Worm (Caenorhabditis elegans) whole organism, L1 larva: ENCODE data around the gene ZK185.3.

ENCODE experiments used
- C04F5.9 ChIP-seq: sonication (generic microtip); optimal IDR thresholded peaks from 2 replicates; lab custom pipeline; 2016; ENCODE audit warnings: missing genetic modification characterization, missing compliant biosample characterization
- F16B12.6 ChIP-seq: fragments of 150-350 bp; optimal IDR thresholded peaks from 2 replicates; lab custom pipeline; 2014; ENCODE audit warnings: missing biosample characterization, missing genetic modification characterization
- alr-1 ChIP-seq: fragments of 200-800 bp; sonication (Bioruptor generic); optimal IDR thresholded peaks from 2 replicates; lab custom pipeline; 2018; ENCODE audit warnings: borderline replicate concordance, mild to moderate bottlenecking, missing genetic modification characterization, missing compliant biosample characterization
- aly-2 ChIP-seq: fragments of 150-350 bp; optimal IDR thresholded peaks from 2 replicates; lab custom pipeline; 2014; ENCODE audit warnings: missing biosample characterization, missing genetic modification characterization
- blmp-1 ChIP-seq: fragments of 150-350 bp; optimal IDR thresholded peaks from 2 replicates; lab custom pipeline; 2014; ENCODE audit warnings: missing biosample characterization, missing genetic modification characterization
- ceh-90 ChIP-seq: sonication (generic microtip); optimal IDR thresholded peaks from 2 replicates; lab custom pipeline; 2016; ENCODE audit warnings: missing genetic modification characterization, missing compliant biosample characterization
- egl-27 ChIP-seq, 2 experiments: fragments of 150-350 bp in 1 of 2; sonication (generic microtip); optimal IDR thresholded peaks; 3 replicates each; lab custom pipeline; 2017 to 2018; ENCODE audit warnings: missing biosample characterization in 2 of 2, missing genetic modification characterization in 2 of 2, missing genetic modification reagents in 2 of 2
- elt-2 ChIP-seq: sonication (generic microtip); optimal IDR thresholded peaks from 2 replicates; lab custom pipeline; 2016; ENCODE audit warnings: missing genetic modification characterization, mild to moderate bottlenecking, inconsistent platforms, missing compliant biosample characterization, missing genetic modification reagents
- fkh-10 ChIP-seq: sonication (generic microtip); optimal IDR thresholded peaks from 2 replicates; lab custom pipeline; 2017; ENCODE audit warnings: missing biosample characterization, missing genetic modification reagents, missing genetic modification characterization
- fkh-4 ChIP-seq: sonication (generic microtip); optimal IDR thresholded peaks from 2 replicates; lab custom pipeline; 2016; ENCODE audit warnings: missing compliant biosample characterization, missing genetic modification characterization, borderline replicate concordance
- grh-1 ChIP-seq: fragments of 200-800 bp; sonication (Bioruptor generic); IDR thresholded peaks from 2 replicates; pipeline ENCODE4 v1.3.6; 2022; ENCODE audit warnings: missing genetic modification reagents, missing genetic modification characterization, missing compliant biosample characterization
- hpl-2 ChIP-seq: fragments of 150-350 bp; optimal IDR thresholded peaks from 2 replicates; lab custom pipeline; 2014; ENCODE audit warnings: missing biosample characterization, missing genetic modification reagents, missing genetic modification characterization
- isw-1 ChIP-seq: fragments of 200-800 bp; sonication (Bioruptor generic); IDR thresholded peaks from 2 replicates; pipeline ENCODE4 v1.3.6; 2022; ENCODE audit warnings: missing genetic modification characterization, missing compliant biosample characterization
- jun-1 ChIP-seq: fragments of 150-350 bp; optimal IDR thresholded peaks from 2 replicates; lab custom pipeline; 2014; ENCODE audit warnings: missing biosample characterization, missing genetic modification reagents, missing genetic modification characterization
- lin-35 ChIP-seq, 2 experiments: fragments of 150-350 bp; optimal IDR thresholded peaks; 2 replicates each; lab custom pipeline; 2014; ENCODE audit warnings: missing biosample characterization in 2 of 2, missing genetic modification characterization in 2 of 2, missing genetic modification reagents in 2 of 2
- mdl-1 ChIP-seq, 2 experiments: fragments of 150-350 bp; optimal IDR thresholded peaks; 2 replicates each; lab custom pipeline; 2014 to 2017; ENCODE audit warnings: missing biosample characterization in 2 of 2, missing genetic modification characterization in 2 of 2, inconsistent platforms in 1 of 2
- nhr-11 ChIP-seq: fragments of 150-350 bp; optimal IDR thresholded peaks from 2 replicates; lab custom pipeline; 2014; ENCODE audit warnings: missing biosample characterization, missing genetic modification characterization
- nhr-20 ChIP-seq: sonication (generic microtip); optimal IDR thresholded peaks from 2 replicates; lab custom pipeline; 2016; ENCODE audit warnings: mild to moderate bottlenecking, missing genetic modification characterization, missing compliant biosample characterization
- nhr-71 ChIP-seq: sonication (generic microtip); optimal IDR thresholded peaks from 2 replicates; lab custom pipeline; 2016; ENCODE audit warnings: mild to moderate bottlenecking, missing genetic modification characterization, moderate library complexity, missing compliant biosample characterization
- nhr-76 ChIP-seq: sonication (generic microtip); optimal IDR thresholded peaks from 2 replicates; lab custom pipeline; 2017; ENCODE audit warnings: missing biosample characterization, missing genetic modification characterization
- nhr-85 ChIP-seq: sonication (generic microtip); peaks from one replicate; lab custom pipeline; 2016; ENCODE audit warnings: missing genetic modification characterization, inconsistent platforms, missing compliant biosample characterization
- nhr-90 ChIP-seq: sonication (generic microtip); optimal IDR thresholded peaks from 2 replicates; lab custom pipeline; 2016; ENCODE audit warnings: mild to moderate bottlenecking, missing genetic modification characterization, missing compliant biosample characterization; ENCODE audit not compliant: poor library complexity
- pag-3 ChIP-seq: sonication (generic microtip); optimal IDR thresholded peaks from 2 replicates; lab custom pipeline; 2017; ENCODE audit warnings: missing genetic modification characterization, mild to moderate bottlenecking, missing compliant biosample characterization, antibody characterized with exemption, borderline replicate concordance; ENCODE audit not compliant: insufficient read depth
- swsn-7 ChIP-seq: sonication (generic microtip); optimal IDR thresholded peaks from 2 replicates; lab custom pipeline; 2016; ENCODE audit warnings: missing genetic modification characterization, missing compliant biosample characterization
- tbx-2 ChIP-seq: sonication (generic microtip); optimal IDR thresholded peaks from 2 replicates; lab custom pipeline; 2016; ENCODE audit warnings: missing genetic modification characterization, missing compliant biosample characterization
- unc-62 ChIP-seq: fragments of 150-350 bp; optimal IDR thresholded peaks from 2 replicates; lab custom pipeline; 2014; ENCODE audit warnings: missing biosample characterization, missing genetic modification reagents, missing genetic modification characterization
- unc-86 ChIP-seq: sonication (generic microtip); optimal IDR thresholded peaks from 2 replicates; lab custom pipeline; 2016; ENCODE audit warnings: missing genetic modification characterization, missing compliant biosample characterization
- vab-15 ChIP-seq: sonication (generic microtip); optimal IDR thresholded peaks from 2 replicates; lab custom pipeline; 2017; ENCODE audit warnings: missing genotype, mild to moderate bottlenecking, missing genetic modification characterization, missing compliant biosample characterization
- zag-1 ChIP-seq: fragments of 150-350 bp; optimal IDR thresholded peaks from 2 replicates; lab custom pipeline; 2014; ENCODE audit warnings: missing biosample characterization, missing genetic modification characterization
- zip-4 ChIP-seq: fragments of 200-800 bp; sonication (Bioruptor generic); optimal IDR thresholded peaks from 2 replicates; lab custom pipeline; 2018; ENCODE audit warnings: mild to moderate bottlenecking, missing genetic modification characterization, moderate library complexity, missing compliant biosample characterization
- ztf-11 ChIP-seq, 2 experiments: sonication (generic microtip); optimal IDR thresholded peaks; 2 replicates each; lab custom pipeline; 2016 to 2017; ENCODE audit warnings: missing genetic modification characterization in 2 of 2, missing biosample characterization in 1 of 2, missing compliant biosample characterization in 1 of 2

The ZK185.3 gene

DNA sequence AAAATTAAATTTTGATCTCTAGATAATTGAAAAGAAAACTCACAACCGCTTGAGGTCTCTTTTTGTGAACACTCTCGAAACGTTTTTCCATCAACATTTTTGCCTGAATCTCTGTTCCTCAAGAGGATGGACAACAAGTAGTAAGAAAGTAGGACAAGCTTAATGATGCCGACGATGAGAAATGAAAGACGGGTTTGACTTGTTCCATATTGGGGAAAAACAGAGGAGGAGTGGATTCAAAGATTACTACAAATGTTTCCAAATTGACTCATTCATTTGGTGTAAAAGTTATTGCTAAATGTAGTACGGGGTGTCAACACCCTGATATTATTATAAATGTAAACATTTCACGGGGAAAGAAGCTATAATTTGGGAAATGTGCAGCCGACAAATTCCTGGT, 2.8 kb upstream of the ZK185.3 start, which contains the start of gene ZK185.4:
Gene ZK185.4 (minus strand): TSS at position 101 of the 400 bp plus-strand sequence.
- TF ChIP-seq jun-1 (tag; lab: Kevin White, UChicago) (no peak), alr-1 (no peak), zag-1 (tag; lab: Kevin White, UChicago) (no peak), tbx-2 (tag; lab: Kevin White, UChicago) (no peak), nhr-90 (tag; lab: Kevin White, UChicago) (no peak), grh-1 (GFP tag; lab: Robert Waterston, UW) (no peak), fkh-4 (tag; lab: Kevin White, UChicago) (no peak), swsn-7 (no peak), unc-86 (tag; lab: Kevin White, UChicago) (no peak), C04F5.9 (tag; lab: Kevin White, UChicago) (no peak)
- TF ChIP-seq, all 84 proteins: peak for 0

DNA sequence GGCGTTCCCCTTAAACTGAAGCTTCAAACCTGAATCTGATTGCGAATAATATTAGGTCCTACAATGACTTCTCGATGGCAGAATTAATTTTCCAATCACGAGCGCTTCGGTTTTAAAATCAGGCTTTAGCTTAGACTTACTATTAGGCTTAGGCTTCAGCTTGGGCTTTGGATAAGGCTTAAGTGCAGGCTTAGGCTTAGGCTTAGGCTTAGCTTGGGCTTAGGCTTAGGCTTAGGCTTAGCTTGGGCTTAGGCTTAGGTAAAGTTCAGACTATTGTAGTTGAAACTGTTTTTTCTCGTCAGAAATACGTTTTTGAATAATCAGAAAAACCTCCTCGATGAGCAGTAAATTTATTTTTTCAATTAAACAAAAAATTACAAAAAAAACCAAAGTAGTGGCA, 3.5 kb downstream of the ZK185.3 start:
- TF ChIP-seq tbx-2 (tag; lab: Kevin White, UChicago) = no peak
- no peak for TF ChIP-seq unc-86 (tag; lab: Kevin White, UChicago)
- TF ChIP-seq nhr-11 (tag; lab: Kevin White, UChicago) = no peak
- TF ChIP-seq lin-35 (GFP tag; optimal IDR thresholded peaks at IDR 0.05; lab: Kevin White, UChicago) = no peak
- no peak for TF ChIP-seq pag-3 (tag; lab: Kevin White, UChicago)
- TF ChIP-seq isw-1 (GFP tag; lab: Robert Waterston, UW) = no peak
- TF ChIP-seq nhr-76 = no peak
- no peak for TF ChIP-seq ztf-11 (tag; optimal IDR thresholded peaks at IDR 0.05; lab: Kevin White, UChicago)
- TF ChIP-seq ceh-90 (tag; lab: Kevin White, UChicago) = no peak
- TF ChIP-seq egl-27 (tag; optimal IDR thresholded peaks at IDR 0.05; lab: Kevin White, UChicago) = no peak
- no peak for TF ChIP-seq zip-4 (GFP tag; lab: Kevin White, UChicago)
- TF ChIP-seq vab-15 (tag; lab: Kevin White, UChicago) = no peak

DNA sequence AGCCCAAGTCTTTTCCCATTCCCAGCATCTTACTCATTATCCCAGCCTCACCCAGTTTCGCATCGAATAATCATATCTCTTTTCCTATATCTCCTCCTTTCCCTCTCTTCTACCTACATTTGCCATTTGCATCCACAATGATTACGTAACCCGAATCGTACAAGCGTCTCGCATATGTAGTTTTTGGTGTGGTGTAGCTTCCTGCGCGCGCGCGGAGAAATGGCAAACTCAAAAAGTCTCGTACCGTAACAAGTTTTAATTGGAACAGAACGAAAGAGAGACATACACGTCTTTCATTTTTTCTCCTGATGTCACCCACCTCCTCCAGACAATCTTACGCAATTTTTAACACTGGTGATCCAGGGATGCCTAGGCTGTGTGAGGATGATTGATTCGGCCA, 4.2 kb downstream of the ZK185.3 start:
- peak; percentile 59 for TF ChIP-seq blmp-1 (tag; lab: Kevin White, UChicago)
- TF ChIP-seq fkh-10 = no peak
- TF ChIP-seq, all 84 proteins: peak for 1

DNA sequence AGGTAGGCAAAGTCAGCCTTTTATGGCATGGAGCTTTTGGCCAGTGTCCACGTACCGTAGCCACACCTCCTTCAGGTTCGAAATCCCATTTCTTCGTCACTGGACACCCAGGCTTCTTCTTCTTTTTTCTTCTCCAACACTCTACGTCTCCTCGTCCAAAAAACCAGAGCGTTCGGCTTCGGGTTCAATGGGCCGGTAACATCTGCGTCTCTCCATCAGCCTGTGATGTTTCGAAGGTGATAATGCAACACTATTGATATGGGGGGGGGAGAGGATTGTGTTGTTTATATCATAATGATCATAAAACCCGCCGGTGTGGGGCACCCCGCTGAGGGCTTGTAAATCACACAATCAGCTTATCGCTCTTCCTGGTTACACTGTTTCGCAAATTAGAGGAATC, 5.3 kb downstream of the ZK185.3 start, which contains the start of gene ZK180.6:
Gene ZK180.6 (minus strand): TSS at position 101 of the 400 bp plus-strand sequence.
- TF ChIP-seq unc-62 (GFP tag; lab: Kevin White, UChicago) = no peak
- no peak for TF ChIP-seq zip-4 (GFP tag; lab: Kevin White, UChicago)
- no peak for TF ChIP-seq elt-2
- no peak for TF ChIP-seq jun-1 (tag; lab: Kevin White, UChicago)
- no peak for TF ChIP-seq blmp-1 (tag; lab: Kevin White, UChicago)
- no peak for TF ChIP-seq hpl-2
- no peak for TF ChIP-seq aly-2
- no peak for TF ChIP-seq mdl-1 (tag; optimal IDR thresholded peaks at IDR 0.05; lab: Kevin White, UChicago)
- no peak for TF ChIP-seq nhr-71 (tag; lab: Kevin White, UChicago)
- TF ChIP-seq vab-15 (tag; lab: Kevin White, UChicago) = no peak
- TF ChIP-seq F16B12.6 = no peak

DNA sequence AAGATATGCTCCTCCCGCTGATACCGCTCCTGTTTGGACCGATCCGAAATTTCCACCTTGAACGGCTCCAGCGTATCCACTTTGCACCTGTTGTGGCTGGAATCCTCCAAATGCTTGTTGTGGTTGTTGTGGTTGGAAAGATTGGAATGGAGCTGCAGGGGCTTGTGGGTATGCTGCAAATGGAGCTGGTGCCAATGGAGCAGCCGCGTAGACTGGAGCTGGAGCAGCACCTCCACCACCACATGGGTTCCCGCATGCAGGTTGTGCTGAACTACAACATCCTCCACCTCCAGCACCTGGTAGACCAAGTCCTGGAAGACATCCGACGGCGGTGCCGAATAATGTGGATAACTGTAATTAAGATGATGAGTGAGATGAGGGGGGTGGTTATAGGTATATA, 6.8 kb downstream of the ZK185.3 start:
- peak; percentile 35 for TF ChIP-seq nhr-85 (tag; lab: Kevin White, UChicago)
- no peak for TF ChIP-seq nhr-20 (tag; lab: Kevin White, UChicago)

DNA sequence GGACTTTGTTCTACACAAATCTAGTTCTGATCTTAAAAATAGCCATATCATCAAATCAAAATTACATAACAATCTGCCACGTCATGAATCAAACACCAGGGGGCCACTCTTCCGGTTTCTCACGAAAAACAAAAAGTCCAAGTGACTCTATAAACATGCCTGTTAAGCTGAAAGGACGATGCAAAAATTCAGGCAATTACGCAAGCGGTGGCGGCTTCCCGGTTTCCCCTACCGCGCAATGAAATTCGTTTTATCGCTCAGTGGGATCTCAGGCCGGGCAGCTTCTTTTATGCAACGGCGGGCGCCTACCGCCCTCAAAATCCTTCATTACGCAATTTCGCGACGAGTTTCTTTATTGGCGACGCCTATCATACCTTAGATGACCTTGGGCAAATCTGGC, 10.5 kb downstream of the ZK185.3 start:
- no peak for TF ChIP-seq grh-1 (GFP tag; lab: Robert Waterston, UW)
- no peak for TF ChIP-seq unc-62 (GFP tag; lab: Kevin White, UChicago)
- TF ChIP-seq, all 84 proteins: peak for 0
